Fruit fly (Drosophila melanogaster): ENCODE results near the gene CG32085.

dm6 chr3L:11716347-11716746 lies 36.2 kb upstream of the CG32085 start:
- TF ChIP-seq psq (optimal IDR thresholded peaks at IDR 0.05) = no peak
- no peak for TF ChIP-seq CG8478 (optimal IDR thresholded peaks at IDR 0.05)
- TF ChIP-seq usp (GFP tag; optimal IDR thresholded peaks at IDR 0.05) = no peak
- no peak for TF ChIP-seq pan (optimal IDR thresholded peaks at IDR 0.05)
